Fruit fly (Drosophila melanogaster) S2 (cell line): ENCODE results near the gene CG42299.

ENCODE experiments used
- CG8478 ChIP-seq: fragments of >200 bp; optimal IDR thresholded peaks from 2 replicates; lab custom pipeline; 2018
- CTCF ChIP-seq, 2 experiments: fragments of >200 bp; optimal IDR thresholded peaks; 2 replicates each; lab custom pipeline; 2018

DNA sequence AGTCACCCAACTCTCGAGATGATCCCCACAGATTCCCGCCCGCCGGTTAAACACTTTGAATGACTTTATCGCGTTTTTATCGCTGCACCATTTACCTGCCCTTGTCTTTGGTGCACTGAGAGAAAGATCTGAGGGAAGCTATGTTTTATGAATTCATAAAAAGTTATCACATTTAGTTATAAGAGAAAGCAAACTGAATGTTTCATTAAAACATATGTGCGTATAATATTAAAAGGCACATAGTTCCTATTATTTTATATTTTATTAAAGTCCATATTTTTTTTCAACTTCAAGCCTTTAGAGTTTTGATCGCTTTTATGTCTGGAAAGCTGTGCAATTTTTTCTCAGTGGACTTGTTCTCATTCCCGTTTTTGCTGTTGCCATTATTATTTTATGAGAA lies 45.1 kb downstream of the CG42299 start:
- TF ChIP-seq CG8478 (lab: Kevin White, UChicago), result no peak
- no peak for TF ChIP-seq CTCF (optimal IDR thresholded peaks at IDR 0.05; lab: Kevin White, UChicago)
